Worm (Caenorhabditis elegans): ENCODE measurements around the gene col-165.

DNA sequence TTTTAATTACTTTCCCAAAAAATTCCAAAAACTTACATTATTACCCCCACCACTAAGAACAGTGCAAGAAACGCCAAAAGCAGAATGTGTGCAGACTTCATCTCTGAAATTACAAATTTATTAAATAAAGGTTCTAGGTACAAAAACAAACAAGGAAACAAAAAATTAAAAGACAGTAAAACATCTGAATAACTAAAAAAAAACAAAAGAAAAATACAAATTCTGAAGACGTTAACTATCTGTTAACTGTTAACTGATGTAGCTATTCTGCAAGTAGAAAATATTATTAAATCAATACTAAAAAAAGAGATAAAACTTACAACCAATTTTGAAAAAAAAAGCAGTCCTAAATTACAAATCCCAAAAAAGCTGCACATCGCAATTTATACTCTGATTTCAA is 18.0 kb downstream of the col-165 start, which contains the start of gene R160.13:
- TF ChIP-seq flt-1 (GFP tag; IDR thresholded peaks at IDR 0.05) (no peak), ama-1 (optimal IDR thresholded peaks at IDR 0.05) (no peak), hmg-4 (GFP tag; optimal IDR thresholded peaks at IDR 0.05) (no peak), ceh-36 (tag; optimal IDR thresholded peaks at IDR 0.05) (no peak), hnd-1 (tag; optimal IDR thresholded peaks at IDR 0.05) (no peak), aly-1 (tag; optimal IDR thresholded peaks at IDR 0.05) (no peak), ets-7 (tag; optimal IDR thresholded peaks at IDR 0.05) (no peak), sea-1 (GFP tag; conservative IDR thresholded peaks at IDR 0.05) (no peak)
